Fruit fly (Drosophila melanogaster) whole organism, embryonic: ENCODE results near the gene CG12507.

Experiments
- CG1602 ChIP-seq: fragments of 200-800 bp; sonication (Bioruptor generic); optimal IDR thresholded peaks from 3 replicates; lab custom pipeline; 2016; ENCODE audit warnings: missing biosample characterization, missing genetic modification characterization
- CoRest ChIP-seq: fragments of 200-800 bp; sonication (Bioruptor generic); optimal IDR thresholded peaks from 3 replicates; lab custom pipeline; 2018; ENCODE audit warnings: missing biosample characterization, mild to moderate bottlenecking, missing genetic modification characterization, moderate library complexity

DNA sequence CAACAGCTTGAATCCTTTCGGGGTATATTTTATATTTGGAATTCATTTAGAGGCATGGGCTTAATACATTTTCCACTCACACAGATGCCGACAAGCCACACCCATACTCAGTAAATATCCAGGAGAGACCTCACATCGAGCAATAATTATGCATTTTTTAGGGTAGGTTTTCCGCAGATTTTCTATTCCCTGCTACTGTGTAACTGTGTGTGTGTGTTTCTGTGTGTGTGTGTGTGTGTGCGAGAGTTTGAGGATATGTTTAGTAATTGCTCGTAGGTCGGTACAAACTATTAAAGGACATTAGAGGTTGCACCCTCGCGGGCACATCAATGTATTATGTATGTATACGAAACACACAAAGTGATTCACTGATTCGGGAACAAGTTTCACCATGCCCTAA lies 35.0 kb downstream of the CG12507 start:
- TF ChIP-seq CG1602 (GFP tag; lab: Kevin White, UChicago) (no peak), CoRest (tag; lab: Kevin White, UChicago) (no peak)
